Fruit fly (Drosophila melanogaster): ENCODE measurements around the gene Afti.

Afti gene

dm6 chr3R:14366882-14367281 is 40.4 kb upstream of the Afti start:
- peak in 1 of 2 experiments; percentile 90 for TF ChIP-seq Hr78 (GFP tag; optimal IDR thresholded peaks at IDR 0.05)
- TF ChIP-seq sens (GFP tag) = peak; percentile 52
- TF ChIP-seq CG15601 (tag; optimal IDR thresholded peaks at IDR 0.05) = no peak
- TF ChIP-seq CG15011 (GFP tag; optimal IDR thresholded peaks at IDR 0.05) = no peak

- no peak for TF ChIP-seq salm (tag; optimal IDR thresholded peaks at IDR 0.05)
- peak; percentile 36; the same call in 1 of the 3 replicates for TF ChIP-seq CG2199 (GFP tag; IDR thresholded peaks at IDR 0.05)
- TF ChIP-seq sob (GFP tag; IDR thresholded peaks at IDR 0.05) = 0 out of 2 replicates have a peak, but pooled peaks have one; percentile 16
- peak; percentile 56 for TF ChIP-seq Ets65A (GFP tag)
- TF ChIP-seq chinmo (GFP tag; IDR thresholded peaks at IDR 0.05; ENCODE audit: partially characterized antibody) = 0 out of 4 replicates have a peak, but pooled peaks have one; percentile 33
- TF ChIP-seq CG15011 (GFP tag; optimal IDR thresholded peaks at IDR 0.05) = peak; percentile 0
- peak; percentile 32 for TF ChIP-seq CG34376 (GFP tag; optimal IDR thresholded peaks at IDR 0.05)
- TF ChIP-seq gce (GFP tag; IDR thresholded peaks at IDR 0.05) = no peak
- no peak for TF ChIP-seq CG12942 (GFP tag; optimal IDR thresholded peaks at IDR 0.05)
Measured at dm6 chr3R:14365918-14366317, 39.4 kb upstream of the Afti start.

- no peak for TF ChIP-seq mam (GFP tag; optimal IDR thresholded peaks at IDR 0.05)
- TF ChIP-seq sug (tag; optimal IDR thresholded peaks at IDR 0.05) = peak; percentile 71
- no peak for TF ChIP-seq CG17568 (GFP tag; optimal IDR thresholded peaks at IDR 0.05)
- TF ChIP-seq lab (GFP tag; optimal IDR thresholded peaks at IDR 0.05) = no peak
- TF ChIP-seq CG6175 (GFP tag; IDR thresholded peaks at IDR 0.05) = peak; percentile 76; the same call in 1 of the 3 replicates
- no peak for TF ChIP-seq CG10543 (GFP tag; optimal IDR thresholded peaks at IDR 0.05)
- peak; percentile 33 for TF ChIP-seq Abd-B (GFP tag; optimal IDR thresholded peaks at IDR 0.05)
- no peak for TF ChIP-seq CG17186 (GFP tag; optimal IDR thresholded peaks at IDR 0.05)
- 0 out of 3 replicates have a peak, but pooled peaks have one; percentile 18 for TF ChIP-seq CG2199 (GFP tag; IDR thresholded peaks at IDR 0.05)
- 0 out of 3 replicates have a peak, but pooled peaks have one; percentile 25 for TF ChIP-seq CG11456 (GFP tag; IDR thresholded peaks at IDR 0.05)
- no peak for TF ChIP-seq Six4 (GFP tag; optimal IDR thresholded peaks at IDR 0.05)
- TF ChIP-seq kay (GFP tag; optimal IDR thresholded peaks at IDR 0.05) = peak; percentile 51
- TF ChIP-seq CG8924 (tag; optimal IDR thresholded peaks at IDR 0.05) = no peak
- 0 out of 4 replicates have a peak, but pooled peaks have one; percentile 28 for TF ChIP-seq chinmo (GFP tag; IDR thresholded peaks at IDR 0.05; ENCODE audit: partially characterized antibody)
- TF ChIP-seq CG11504 (tag; optimal IDR thresholded peaks at IDR 0.05) = peak; percentile 28
- TF ChIP-seq H2.0 (GFP tag; IDR thresholded peaks at IDR 0.05) = 0 out of 2 replicates have a peak, but pooled peaks have one; percentile 4
- no peak for TF ChIP-seq Mad (GFP tag; optimal IDR thresholded peaks at IDR 0.05)
- no peak for TF ChIP-seq Med (GFP tag)
- TF ChIP-seq abd-A (tag; optimal IDR thresholded peaks at IDR 0.05) = peak; percentile 58
- no peak for TF ChIP-seq usp (GFP tag; optimal IDR thresholded peaks at IDR 0.05)
- no peak for TF ChIP-seq Bteb2 (GFP tag; optimal IDR thresholded peaks at IDR 0.05)
- no peak for TF ChIP-seq HmgD (GFP tag; optimal IDR thresholded peaks at IDR 0.05)
- peak; percentile 37 for TF ChIP-seq CG34376 (GFP tag; optimal IDR thresholded peaks at IDR 0.05)
- TF ChIP-seq crol (GFP tag; IDR thresholded peaks at IDR 0.05) = peak; percentile 79
Measured at dm6 chr3R:14364156-14364555, 37.7 kb upstream of the Afti start.

- TF ChIP-seq CG4360 (GFP tag; IDR thresholded peaks at IDR 0.05) (peak; percentile 43; the same call in 1 of the 2 replicates), dysf (GFP tag; IDR thresholded peaks at IDR 0.05) (no peak), Kr (GFP tag; optimal IDR thresholded peaks at IDR 0.05) (peak; percentile 25), CG3281 (GFP tag; optimal IDR thresholded peaks at IDR 0.05) (no peak), her (GFP tag; optimal IDR thresholded peaks at IDR 0.05) (no peak), CG11504 (tag; optimal IDR thresholded peaks at IDR 0.05) (peak; percentile 43), cg (GFP tag; optimal IDR thresholded peaks at IDR 0.05) (peak; percentile 59), CG8290 (GFP tag; optimal IDR thresholded peaks at IDR 0.05) (no peak), CG8290 (tag; optimal IDR thresholded peaks at IDR 0.05) (peak in 1 of 2 experiments; percentile 15), chinmo (GFP tag; IDR thresholded peaks at IDR 0.05; ENCODE audit: partially characterized antibody) (0 out of 4 replicates have a peak, but pooled peaks have one; percentile 42), Med (GFP tag) (peak; percentile 71), CG9215 (GFP tag; IDR thresholded peaks at IDR 0.05) (no peak), Hey (tag; optimal IDR thresholded peaks at IDR 0.05) (peak; percentile 18), CG10543 (GFP tag; optimal IDR thresholded peaks at IDR 0.05) (peak; percentile 1), sob (GFP tag; IDR thresholded peaks at IDR 0.05) (peak; percentile 9; the same call in 1 of the 2 replicates), CG12769 (tag; optimal IDR thresholded peaks at IDR 0.05) (peak; percentile 15), CG13624 (GFP tag; optimal IDR thresholded peaks at IDR 0.05) (no peak), D (optimal IDR thresholded peaks at IDR 0.05) (peak; percentile 32), D (GFP tag; optimal IDR thresholded peaks at IDR 0.05) (no peak)
Measured at dm6 chr3R:14363172-14363571, 36.7 kb upstream of the Afti start.

Data from whole organism, embryonic.